Fruit fly (Drosophila melanogaster) whole organism, pupa: ENCODE results near the gene CG44227.

ENCODE experiments used
- CG10348 ChIP-seq: fragments of 200-800 bp; sonication (Bioruptor generic); IDR thresholded peaks from 2 replicates; pipeline ENCODE4 v1.3.6; 2022; ENCODE audit warnings: missing biosample characterization, missing genetic modification characterization
- CG12605 ChIP-seq: fragments of 200-800 bp; sonication (Bioruptor generic); IDR thresholded peaks from 2 replicates; pipeline ENCODE4 v1.3.6; 2022; ENCODE audit warnings: missing biosample characterization, missing genetic modification characterization
- CG13204 ChIP-seq: fragments of 200-800 bp; sonication (Bioruptor generic); optimal IDR thresholded peaks from 2 replicates; lab custom pipeline; 2018; ENCODE audit warnings: missing biosample characterization, mild to moderate bottlenecking, missing genetic modification characterization, moderate library complexity
- CG14655 ChIP-seq: fragments of 200-800 bp; sonication (Bioruptor generic); optimal IDR thresholded peaks from 3 replicates; lab custom pipeline; 2017; ENCODE audit warnings: mild to moderate bottlenecking, missing biosample characterization, missing genetic modification reagents, missing genetic modification characterization
- CG15710 ChIP-seq: fragments of 200-800 bp; sonication (Bioruptor generic); optimal IDR thresholded peaks from 2 replicates; lab custom pipeline; 2018; ENCODE audit warnings: missing biosample characterization, mild to moderate bottlenecking, missing genetic modification characterization, moderate library complexity
- CG17806 ChIP-seq: fragments of 200-800 bp; sonication (Bioruptor generic); optimal IDR thresholded peaks from 2 replicates; lab custom pipeline; 2018; ENCODE audit warnings: missing biosample characterization, mild to moderate bottlenecking, missing genetic modification characterization, moderate library complexity
- CG32121 ChIP-seq: fragments of 200-800 bp; sonication (Bioruptor generic); IDR thresholded peaks from 2 replicates; pipeline ENCODE4 v1.3.6; 2022; ENCODE audit warnings: missing biosample characterization, missing genetic modification characterization
- CG34367 ChIP-seq: fragments of 200-800 bp; sonication (Bioruptor generic); optimal IDR thresholded peaks from 2 replicates; lab custom pipeline; 2018; ENCODE audit warnings: missing biosample characterization, mild to moderate bottlenecking, missing genetic modification characterization
- CG4496 ChIP-seq: fragments of 200-800 bp; sonication (Bioruptor generic); IDR thresholded peaks from 3 replicates; pipeline ENCODE4 v1.3.6; 2022; ENCODE audit warnings: missing biosample characterization, missing genetic modification characterization
- CG8159 ChIP-seq: fragments of 200-800 bp; sonication (Bioruptor generic); optimal IDR thresholded peaks from 3 replicates; lab custom pipeline; 2018; ENCODE audit warnings: missing biosample characterization, mild to moderate bottlenecking, missing genetic modification characterization, moderate library complexity
- CG8301 ChIP-seq: fragments of 200-800 bp; sonication (Bioruptor generic); optimal IDR thresholded peaks from 2 replicates; lab custom pipeline; 2018; ENCODE audit warnings: missing biosample characterization, mild to moderate bottlenecking, missing genetic modification characterization
- CG9948 ChIP-seq: fragments of 200-800 bp; sonication (Bioruptor generic); optimal IDR thresholded peaks from 2 replicates; lab custom pipeline; 2018; ENCODE audit warnings: missing biosample characterization, mild to moderate bottlenecking, missing genetic modification characterization, moderate library complexity
- D1 ChIP-seq: fragments of 200-800 bp; sonication (Bioruptor generic); optimal IDR thresholded peaks from 2 replicates; lab custom pipeline; 2018; ENCODE audit warnings: missing biosample characterization, mild to moderate bottlenecking, missing genetic modification characterization, moderate library complexity
- EcR ChIP-seq: fragments of 200-800 bp; sonication (Bioruptor generic); optimal IDR thresholded peaks from 3 replicates; lab custom pipeline; 2019; ENCODE audit warnings: missing biosample characterization, missing genetic modification characterization, mild to moderate bottlenecking, moderate library complexity, missing genetic modification reagents
- Ets98B ChIP-seq: fragments of 200-800 bp; sonication (Bioruptor generic); IDR thresholded peaks from 2 replicates; pipeline ENCODE4 v1.3.6; 2022; ENCODE audit warnings: missing biosample characterization, missing genetic modification characterization
- Pif1A ChIP-seq: fragments of 200-800 bp; sonication (Bioruptor generic); optimal IDR thresholded peaks from 3 replicates; lab custom pipeline; 2016; ENCODE audit warnings: missing biosample characterization, missing genetic modification characterization
- Pif1B ChIP-seq: fragments of 200-800 bp; sonication (Bioruptor generic); optimal IDR thresholded peaks from 3 replicates; lab custom pipeline; 2016; ENCODE audit warnings: missing biosample characterization, missing genetic modification characterization
- Snoo ChIP-seq: fragments of 200-800 bp; sonication (Bioruptor generic); optimal IDR thresholded peaks from 3 replicates; lab custom pipeline; 2017; ENCODE audit warnings: missing biosample characterization, mild to moderate bottlenecking, missing genetic modification characterization, inconsistent platforms
- fd96Ca ChIP-seq: fragments of 200-800 bp; sonication (Bioruptor generic); IDR thresholded peaks from 3 replicates; pipeline ENCODE4 v1.3.6; 2022; ENCODE audit warnings: missing biosample characterization, missing genetic modification characterization
- gl ChIP-seq: fragments of 200-800 bp; sonication (Bioruptor generic); optimal IDR thresholded peaks from 2 replicates; lab custom pipeline; 2018; ENCODE audit warnings: missing biosample characterization, mild to moderate bottlenecking, missing genetic modification characterization
- rn ChIP-seq: fragments of 200-800 bp; sonication (Bioruptor generic); IDR thresholded peaks from 2 replicates; pipeline ENCODE4 v1.3.6; 2022; ENCODE audit warnings: missing biosample characterization, missing genetic modification characterization

The CG44227 gene

DNA sequence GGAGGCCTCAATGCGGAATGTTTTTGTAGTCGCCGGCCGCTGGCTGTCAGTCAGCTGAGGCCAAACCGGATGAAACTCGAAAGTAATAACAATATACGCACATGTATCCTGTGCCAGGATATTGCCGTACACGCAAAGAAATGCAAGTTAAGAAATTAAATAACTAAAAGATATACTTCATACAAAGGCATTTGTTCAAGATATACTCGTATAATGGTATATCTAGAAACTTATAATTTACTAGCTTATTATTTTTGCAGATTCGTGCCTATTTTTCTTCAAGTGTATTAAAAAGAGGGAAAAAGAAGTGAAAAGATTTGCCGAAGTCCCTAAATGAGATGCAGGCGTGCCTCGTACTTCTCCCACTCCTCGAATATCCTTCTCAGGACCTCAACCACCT is 1.7 kb downstream of the CG44227 start:
- TF ChIP-seq CG34367 (tag; lab: Kevin White, UChicago) (no peak), CG15710 (no peak), rn (GFP tag; lab: Robert Waterston, UW) (no peak), CG8159 (tag; lab: Kevin White, UChicago) (no peak), Snoo (tag; lab: Kevin White, UChicago) (no peak), CG14655 (no peak), D1 (no peak), CG8301 (tag; lab: Kevin White, UChicago) (no peak), EcR (GFP tag; lab: Kevin White, UChicago) (no peak), CG17806 (no peak), CG9948 (tag; lab: Kevin White, UChicago) (no peak), gl (tag; lab: Kevin White, UChicago) (no peak)

DNA sequence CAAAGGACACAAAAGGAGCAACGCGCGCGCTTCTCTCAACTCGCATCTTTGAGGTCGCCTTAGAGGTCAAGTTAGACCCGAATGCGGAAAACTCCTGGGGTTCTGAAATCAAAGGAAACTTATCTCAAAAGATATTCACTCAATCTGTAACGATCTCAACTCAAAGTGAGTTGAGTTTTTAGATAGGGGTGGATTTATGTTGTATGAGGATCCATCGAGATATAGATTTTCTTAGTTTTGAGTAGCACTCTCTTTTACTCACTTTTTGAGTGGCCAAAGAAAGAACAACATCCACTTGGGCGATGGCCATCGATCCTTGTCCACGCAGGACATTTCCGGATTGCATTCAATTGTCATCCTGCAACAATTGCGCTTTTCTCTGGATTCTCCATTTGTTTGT is 4.4 kb downstream of the CG44227 start:
- no peak for TF ChIP-seq CG17806
- no peak for TF ChIP-seq CG9948 (tag; lab: Kevin White, UChicago)
- TF ChIP-seq CG8159 (tag; lab: Kevin White, UChicago): no peak
- TF ChIP-seq CG14655: no peak
- TF ChIP-seq CG34367 (tag; lab: Kevin White, UChicago): no peak
- TF ChIP-seq Ets98B: no peak
- TF ChIP-seq, all 21 proteins: peak for 0

DNA sequence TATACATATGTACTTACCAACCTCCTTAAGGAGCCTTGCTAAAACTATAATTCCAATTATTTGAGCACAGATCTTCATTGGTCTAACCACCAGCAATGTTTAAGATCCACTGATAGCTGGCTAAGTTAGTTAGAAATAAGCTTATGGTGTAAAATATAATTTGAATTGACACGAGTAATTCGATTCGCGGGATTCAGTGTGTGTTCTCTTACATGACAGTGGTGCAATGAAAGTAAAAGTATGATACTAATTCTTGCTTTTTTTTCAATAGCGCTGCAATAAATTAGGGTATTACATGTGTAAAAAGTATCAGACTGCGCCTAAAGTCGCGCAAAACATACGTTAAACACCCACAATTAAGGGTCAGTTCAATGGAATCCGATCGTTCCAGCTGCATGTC is 5.0 kb downstream of the CG44227 start, which contains the start of gene CG33325:
Gene CG33325 (minus strand): TSS at position 101 of the 400 bp plus-strand sequence.
- no peak for TF ChIP-seq gl (tag; lab: Kevin White, UChicago)
- no peak for TF ChIP-seq CG17806
- TF ChIP-seq Ets98B: no peak
- no peak for TF ChIP-seq CG9948 (tag; lab: Kevin White, UChicago)
- TF ChIP-seq CG15710: no peak
- no peak for TF ChIP-seq EcR (GFP tag; lab: Kevin White, UChicago)
- TF ChIP-seq CG13204 (GFP tag; lab: Kevin White, UChicago): no peak
- no peak for TF ChIP-seq D1
- no peak for TF ChIP-seq CG10348 (GFP tag; lab: Robert Waterston, UW)
- no peak for TF ChIP-seq CG32121
- no peak for TF ChIP-seq Pif1B (GFP tag; lab: Kevin White, UChicago)
- TF ChIP-seq CG14655: no peak
- no peak for TF ChIP-seq CG12605 (GFP tag; lab: Robert Waterston, UW)

DNA sequence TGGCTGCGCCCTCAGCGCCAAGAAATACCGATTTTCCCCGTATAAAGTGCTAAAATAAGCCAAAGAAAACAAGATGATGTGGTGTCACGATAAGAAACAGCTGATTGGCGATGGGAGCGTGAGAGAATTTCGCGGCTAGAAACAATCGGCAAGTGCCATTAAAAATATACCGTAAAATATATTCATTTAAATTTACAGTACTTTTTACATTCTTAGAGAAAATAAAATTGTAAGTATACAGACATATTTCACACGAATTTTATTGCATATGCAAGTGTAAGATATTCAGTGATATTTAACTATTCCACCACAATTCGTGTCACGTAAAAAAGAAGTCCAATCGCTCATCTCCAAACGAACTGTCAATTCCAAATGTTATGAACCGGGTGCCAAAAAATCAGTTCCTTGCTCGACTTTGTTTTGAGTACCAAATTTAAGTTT is 8.4 kb downstream of the CG44227 start, which contains the start of the genes Unc50, CG11755 and CG8043:
Gene Unc50 (minus strand): TSS at position 54 of the 441 bp plus-strand sequence.
Gene CG11755 (plus strand): TSS at position 356 of the 441 bp plus-strand sequence.
Gene CG8043 (plus strand): TSS at position 356 of the 441 bp plus-strand sequence.
- TF ChIP-seq CG10348 (GFP tag; lab: Robert Waterston, UW): peak; percentile 27; the same call in 1 of the 2 replicates
- no peak for TF ChIP-seq EcR (GFP tag; lab: Kevin White, UChicago)
- no peak for TF ChIP-seq CG14655
- TF ChIP-seq Snoo (tag; lab: Kevin White, UChicago): peak; percentile 59
- no peak for TF ChIP-seq CG12605 (GFP tag; lab: Robert Waterston, UW)
- TF ChIP-seq Ets98B: peak; percentile 51
- peak; percentile 75 for TF ChIP-seq CG8159 (tag; lab: Kevin White, UChicago)
- TF ChIP-seq gl (tag; lab: Kevin White, UChicago): no peak
- TF ChIP-seq rn (GFP tag; lab: Robert Waterston, UW): peak; percentile 34; the same call in 1 of the 2 replicates
- TF ChIP-seq CG32121: 0 out of 2 replicates have a peak, but pooled peaks have one; percentile 50
- TF ChIP-seq CG15710: peak; percentile 66
- no peak for TF ChIP-seq CG4496 (GFP tag; lab: Robert Waterston, UW)
- TF ChIP-seq CG17806: no peak
- TF ChIP-seq CG13204 (GFP tag; lab: Kevin White, UChicago): no peak
- TF ChIP-seq CG34367 (tag; lab: Kevin White, UChicago): peak; percentile 56
- TF ChIP-seq CG9948 (tag; lab: Kevin White, UChicago): peak; percentile 67
- TF ChIP-seq fd96Ca (GFP tag; lab: Robert Waterston, UW): peak; percentile 73
- no peak for TF ChIP-seq Pif1A (GFP tag; lab: Kevin White, UChicago)
- TF ChIP-seq CG8301 (tag; lab: Kevin White, UChicago): no peak
- peak; percentile 62 for TF ChIP-seq Pif1B (GFP tag; lab: Kevin White, UChicago)
- TF ChIP-seq D1: no peak

DNA sequence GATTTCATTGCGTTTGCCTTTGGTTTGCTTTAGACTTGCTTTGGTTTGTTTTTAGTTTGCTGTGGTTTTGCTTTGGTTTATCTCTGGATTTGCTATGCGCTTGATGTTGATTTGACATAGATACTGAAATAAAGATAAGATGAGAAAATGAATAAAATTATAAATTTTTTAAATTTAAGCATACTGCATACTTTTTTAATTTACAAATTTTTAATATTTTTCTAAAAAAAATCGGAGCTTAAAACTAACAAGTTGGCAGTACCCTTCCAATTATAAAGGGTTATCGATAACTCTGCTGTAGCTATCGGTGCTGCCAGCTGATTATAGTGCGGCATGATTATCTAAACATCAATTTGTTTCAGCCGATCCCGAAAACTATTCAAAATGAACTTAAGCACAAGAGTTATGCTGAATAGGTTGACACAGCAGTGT is 11.2 kb downstream of the CG44227 start, which contains the start of gene mRpL19:
Gene mRpL19 (plus strand): TSS at position 307 of the 432 bp plus-strand sequence.
- peak; percentile 27 for TF ChIP-seq CG15710
- no peak for TF ChIP-seq CG8301 (tag; lab: Kevin White, UChicago)
- TF ChIP-seq CG10348 (GFP tag; lab: Robert Waterston, UW): no peak
- no peak for TF ChIP-seq CG13204 (GFP tag; lab: Kevin White, UChicago)
- TF ChIP-seq fd96Ca (GFP tag; lab: Robert Waterston, UW): no peak
- no peak for TF ChIP-seq gl (tag; lab: Kevin White, UChicago)
- no peak for TF ChIP-seq CG34367 (tag; lab: Kevin White, UChicago)
- peak; percentile 31 for TF ChIP-seq CG17806
- TF ChIP-seq rn (GFP tag; lab: Robert Waterston, UW): no peak
- TF ChIP-seq CG14655: no peak
- TF ChIP-seq Ets98B: no peak
- TF ChIP-seq CG8159 (tag; lab: Kevin White, UChicago): peak; percentile 25
- TF ChIP-seq EcR (GFP tag; lab: Kevin White, UChicago): no peak
- no peak for TF ChIP-seq D1
- no peak for TF ChIP-seq Snoo (tag; lab: Kevin White, UChicago)
- peak; percentile 34; the same call in 1 of the 2 replicates for TF ChIP-seq CG32121
- TF ChIP-seq CG9948 (tag; lab: Kevin White, UChicago): peak; percentile 16
- TF ChIP-seq, all 21 proteins: peak for 5
